Worm (Caenorhabditis elegans): ENCODE measurements around the gene grd-7.

ce11 chrX:7281347-7281746 lies 12.1 kb upstream of the grd-7 start:
- TF ChIP-seq nfya-1 (tag; optimal IDR thresholded peaks at IDR 0.05; ENCODE audit: borderline replicate concordance, insufficient read depth) (no peak), sea-2 (GFP tag; IDR thresholded peaks at IDR 0.05) (no peak), K12H6.12 (tag; optimal IDR thresholded peaks at IDR 0.05) (peak; percentile 3), ama-1 (optimal IDR thresholded peaks at IDR 0.05) (no peak), ama-1 (GFP tag; optimal IDR thresholded peaks at IDR 0.05) (no peak), ztf-22 (GFP tag; optimal IDR thresholded peaks at IDR 0.05) (no peak)
